Worm (Caenorhabditis elegans) whole organism, L1 larva: ENCODE results near the gene bgnt-1.5.

ENCODE experiments used
- F16B12.6 ChIP-seq: fragments of 150-350 bp; optimal IDR thresholded peaks from 2 replicates; lab custom pipeline; 2014; ENCODE audit warnings: missing biosample characterization, missing genetic modification characterization
- ceh-63 ChIP-seq: fragments of 200-800 bp; sonication (Bioruptor generic); optimal IDR thresholded peaks from 2 replicates; lab custom pipeline; 2018; ENCODE audit warnings: mild to moderate bottlenecking, missing genetic modification characterization, missing compliant biosample characterization
- ceh-8 ChIP-seq: fragments of 200-800 bp; sonication (Bioruptor generic); optimal IDR thresholded peaks from 2 replicates; lab custom pipeline; 2018; ENCODE audit warnings: mild to moderate bottlenecking, missing genetic modification characterization, moderate library complexity, missing compliant biosample characterization
- ceh-82 ChIP-seq, 3 experiments: fragments of 150-350 bp in 1 of 3; sonication (generic microtip) in 2 of 3; optimal IDR thresholded peaks; 2 replicates each; lab custom pipeline; 2014 to 2017; ENCODE audit warnings: missing biosample characterization in 3 of 3, missing genetic modification characterization in 3 of 3
- ceh-88 ChIP-seq: fragments of 200-800 bp; sonication (Bioruptor generic); IDR thresholded peaks from 2 replicates; pipeline ENCODE4 v1.3.6; 2022; ENCODE audit warnings: missing genetic modification characterization, missing compliant biosample characterization
- ces-1 ChIP-seq: fragments of 150-350 bp; optimal IDR thresholded peaks from 2 replicates; lab custom pipeline; 2014; ENCODE audit warnings: missing biosample characterization, missing genetic modification reagents, missing genetic modification characterization
- efl-3 ChIP-seq: fragments of 200-800 bp; sonication (Bioruptor generic); optimal IDR thresholded peaks from 2 replicates; lab custom pipeline; 2018; ENCODE audit warnings: mild to moderate bottlenecking, missing genetic modification characterization, missing compliant biosample characterization
- egl-13 ChIP-seq: sonication (generic microtip); optimal IDR thresholded peaks from 2 replicates; lab custom pipeline; 2016; ENCODE audit warnings: missing genotype, missing genetic modification reagents, missing genetic modification characterization, missing compliant biosample characterization
- elt-2 ChIP-seq: sonication (generic microtip); optimal IDR thresholded peaks from 2 replicates; lab custom pipeline; 2016; ENCODE audit warnings: missing genetic modification characterization, mild to moderate bottlenecking, inconsistent platforms, missing compliant biosample characterization, missing genetic modification reagents
- elt-3 ChIP-seq, 6 experiments: fragments of 150-350 bp in 1 of 6; sonication (generic microtip); optimal IDR thresholded peaks; 2 replicates each; lab custom pipeline; 2017 to 2018; ENCODE audit warnings: missing biosample characterization in 6 of 6, missing genetic modification characterization in 6 of 6, inconsistent platforms in 1 of 6
- ets-5 ChIP-seq: fragments of 200-800 bp; sonication (Bioruptor generic); IDR thresholded peaks from 2 replicates; pipeline ENCODE4 v1.3.6; 2022; ENCODE audit warnings: missing genetic modification characterization, missing compliant biosample characterization
- fkh-10 ChIP-seq: sonication (generic microtip); optimal IDR thresholded peaks from 2 replicates; lab custom pipeline; 2017; ENCODE audit warnings: missing biosample characterization, missing genetic modification reagents, missing genetic modification characterization
- fkh-8 ChIP-seq: sonication (generic microtip); optimal IDR thresholded peaks from 2 replicates; lab custom pipeline; 2016; ENCODE audit warnings: mild to moderate bottlenecking, missing genetic modification characterization, missing compliant biosample characterization
- grh-1 ChIP-seq: fragments of 200-800 bp; sonication (Bioruptor generic); IDR thresholded peaks from 2 replicates; pipeline ENCODE4 v1.3.6; 2022; ENCODE audit warnings: missing genetic modification reagents, missing genetic modification characterization, missing compliant biosample characterization
- hlh-17 ChIP-seq: fragments of 200-800 bp; sonication (Bioruptor generic); optimal IDR thresholded peaks from 2 replicates; lab custom pipeline; 2018; ENCODE audit warnings: missing genetic modification characterization, mild to moderate bottlenecking, missing compliant biosample characterization, moderate library complexity, borderline replicate concordance
- hlh-4 ChIP-seq: sonication (generic microtip); optimal IDR thresholded peaks from 2 replicates; lab custom pipeline; 2016; ENCODE audit warnings: mild to moderate bottlenecking, missing genetic modification characterization, missing compliant biosample characterization
- hpl-2 ChIP-seq: fragments of 150-350 bp; optimal IDR thresholded peaks from 2 replicates; lab custom pipeline; 2014; ENCODE audit warnings: missing biosample characterization, missing genetic modification reagents, missing genetic modification characterization
- irx-1 ChIP-seq: sonication (generic microtip); optimal IDR thresholded peaks from 2 replicates; lab custom pipeline; 2016; ENCODE audit warnings: missing genetic modification characterization, missing compliant biosample characterization
- jun-1 ChIP-seq: fragments of 150-350 bp; optimal IDR thresholded peaks from 2 replicates; lab custom pipeline; 2014; ENCODE audit warnings: missing biosample characterization, missing genetic modification reagents, missing genetic modification characterization
- lin-15B ChIP-seq: fragments of 150-350 bp; sonication (generic microtip); optimal IDR thresholded peaks from 3 replicates; lab custom pipeline; 2014; ENCODE audit warnings: missing biosample characterization, missing genetic modification characterization
- lir-3 ChIP-seq: sonication (generic microtip); optimal IDR thresholded peaks from 2 replicates; lab custom pipeline; 2016; ENCODE audit warnings: mild to moderate bottlenecking, missing genetic modification characterization, moderate library complexity, missing compliant biosample characterization; ENCODE audit not compliant: poor library complexity
- lsy-2 ChIP-seq, 2 experiments: fragments of 150-350 bp; optimal IDR thresholded peaks; 2 replicates each; lab custom pipeline; 2014; ENCODE audit warnings: missing biosample characterization in 2 of 2, missing genetic modification characterization in 2 of 2
- mab-9 ChIP-seq: fragments of 200-800 bp; sonication (Bioruptor generic); IDR thresholded peaks from 2 replicates; pipeline ENCODE4 v1.3.6; 2022; ENCODE audit warnings: missing genetic modification reagents, missing genetic modification characterization, missing compliant biosample characterization
- mef-2 ChIP-seq: fragments of 150-350 bp; optimal IDR thresholded peaks from 2 replicates; lab custom pipeline; 2014; ENCODE audit warnings: missing biosample characterization, missing genetic modification characterization
- mep-1 ChIP-seq: fragments of 150-350 bp; optimal IDR thresholded peaks from 2 replicates; lab custom pipeline; 2014; ENCODE audit warnings: missing biosample characterization, missing genetic modification characterization
- nhr-11 ChIP-seq: fragments of 150-350 bp; optimal IDR thresholded peaks from 2 replicates; lab custom pipeline; 2014; ENCODE audit warnings: missing biosample characterization, missing genetic modification characterization
- nhr-12 ChIP-seq: sonication (generic microtip); optimal IDR thresholded peaks from 2 replicates; lab custom pipeline; 2017; ENCODE audit warnings: missing biosample characterization, missing genetic modification characterization
- nhr-20 ChIP-seq: sonication (generic microtip); optimal IDR thresholded peaks from 2 replicates; lab custom pipeline; 2016; ENCODE audit warnings: mild to moderate bottlenecking, missing genetic modification characterization, missing compliant biosample characterization
- nhr-237 ChIP-seq: fragments of 150-350 bp; optimal IDR thresholded peaks from 2 replicates; lab custom pipeline; 2014; ENCODE audit warnings: missing biosample characterization, missing genetic modification characterization
- nhr-71 ChIP-seq: sonication (generic microtip); optimal IDR thresholded peaks from 2 replicates; lab custom pipeline; 2016; ENCODE audit warnings: mild to moderate bottlenecking, missing genetic modification characterization, moderate library complexity, missing compliant biosample characterization
- nhr-77 ChIP-seq: fragments of 150-350 bp; optimal IDR thresholded peaks from 2 replicates; lab custom pipeline; 2014; ENCODE audit warnings: missing biosample characterization, missing genetic modification characterization
- nhr-84 ChIP-seq: sonication (generic microtip); optimal IDR thresholded peaks from 2 replicates; lab custom pipeline; 2017; ENCODE audit warnings: missing biosample characterization, missing genetic modification characterization
- pqm-1 ChIP-seq: sonication (generic microtip); optimal IDR thresholded peaks from 3 replicates; lab custom pipeline; 2017; ENCODE audit warnings: missing biosample characterization, missing genetic modification characterization
- rnt-1 ChIP-seq: sonication (generic microtip); optimal IDR thresholded peaks from 2 replicates; lab custom pipeline; 2016; ENCODE audit warnings: mild to moderate bottlenecking, missing genetic modification characterization, moderate library complexity, missing compliant biosample characterization
- snpc-4 ChIP-seq: fragments of 150-350 bp; optimal IDR thresholded peaks from 2 replicates; lab custom pipeline; 2014; ENCODE audit warnings: missing biosample characterization, missing genetic modification characterization
- snu-23 ChIP-seq: sonication (generic microtip); optimal IDR thresholded peaks from 2 replicates; lab custom pipeline; 2016; ENCODE audit warnings: missing genetic modification characterization, missing compliant biosample characterization
- sox-4 ChIP-seq: sonication (generic microtip); optimal IDR thresholded peaks from 2 replicates; lab custom pipeline; 2016; ENCODE audit warnings: missing genetic modification characterization, missing compliant biosample characterization
- sup-37 ChIP-seq: fragments of 200-800 bp; sonication (Bioruptor generic); optimal IDR thresholded peaks from 2 replicates; lab custom pipeline; 2018; ENCODE audit warnings: mild to moderate bottlenecking, missing genetic modification characterization, missing compliant biosample characterization
- swsn-7 ChIP-seq: sonication (generic microtip); optimal IDR thresholded peaks from 2 replicates; lab custom pipeline; 2016; ENCODE audit warnings: missing genetic modification characterization, missing compliant biosample characterization
- tbx-2 ChIP-seq: sonication (generic microtip); optimal IDR thresholded peaks from 2 replicates; lab custom pipeline; 2016; ENCODE audit warnings: missing genetic modification characterization, missing compliant biosample characterization
- tlp-1 ChIP-seq: fragments of 150-350 bp; optimal IDR thresholded peaks from 2 replicates; lab custom pipeline; 2014; ENCODE audit warnings: missing biosample characterization, missing genetic modification characterization
- unc-30 ChIP-seq: sonication (generic microtip); optimal IDR thresholded peaks from 2 replicates; lab custom pipeline; 2017; ENCODE audit warnings: missing biosample characterization, missing genetic modification characterization
- unc-62 ChIP-seq: fragments of 150-350 bp; optimal IDR thresholded peaks from 2 replicates; lab custom pipeline; 2014; ENCODE audit warnings: missing biosample characterization, missing genetic modification reagents, missing genetic modification characterization
- unc-86 ChIP-seq: sonication (generic microtip); optimal IDR thresholded peaks from 2 replicates; lab custom pipeline; 2016; ENCODE audit warnings: missing genetic modification characterization, missing compliant biosample characterization
- xbp-1 ChIP-seq: sonication (generic microtip); optimal IDR thresholded peaks from 2 replicates; lab custom pipeline; 2016; ENCODE audit warnings: missing genetic modification characterization, missing compliant biosample characterization
- zip-4 ChIP-seq: fragments of 200-800 bp; sonication (Bioruptor generic); optimal IDR thresholded peaks from 2 replicates; lab custom pipeline; 2018; ENCODE audit warnings: mild to moderate bottlenecking, missing genetic modification characterization, moderate library complexity, missing compliant biosample characterization
- ztf-11 ChIP-seq, 2 experiments: sonication (generic microtip); optimal IDR thresholded peaks; 2 replicates each; lab custom pipeline; 2016 to 2017; ENCODE audit warnings: missing genetic modification characterization in 2 of 2, missing biosample characterization in 1 of 2, missing compliant biosample characterization in 1 of 2

bgnt-1.5 gene

ce11 chrX:13264550-13264949 lies 32.4 kb upstream of the bgnt-1.5 start (continued):
- TF ChIP-seq fkh-8 (tag; lab: Kevin White, UChicago) (peak; percentile 12), elt-3 (tag; optimal IDR thresholded peaks at IDR 0.05; lab: Kevin White, UChicago) (no peak), ets-5 (GFP tag; lab: Robert Waterston, UW) (no peak), snpc-4 (no peak), hlh-4 (tag; lab: Kevin White, UChicago) (no peak), nhr-237 (no peak), egl-13 (tag; lab: Kevin White, UChicago) (no peak), ceh-88 (no peak), hlh-17 (GFP tag; lab: Kevin White, UChicago) (no peak), rnt-1 (peak; percentile 73), nhr-71 (peak; percentile 68), efl-3 (GFP tag; lab: Kevin White, UChicago) (no peak), nhr-11 (tag; lab: Kevin White, UChicago) (no peak), lsy-2 (tag; optimal IDR thresholded peaks at IDR 0.05; lab: Kevin White, UChicago) (peak in 1 of 2 experiments; percentile 25), unc-86 (tag; lab: Kevin White, UChicago) (peak; percentile 44), xbp-1 (tag; lab: Kevin White, UChicago) (peak; percentile 43), ceh-82 (tag; optimal IDR thresholded peaks at IDR 0.05; lab: Kevin White, UChicago) (peak in 2 of 3 experiments; percentile 30 to 45), tlp-1 (no peak), tbx-2 (tag; lab: Kevin White, UChicago) (peak; percentile 27), jun-1 (tag; lab: Kevin White, UChicago) (peak; percentile 54), unc-30 (no peak), sox-4 (no peak), ceh-8 (no peak), F16B12.6 (tag; lab: Kevin White, UChicago) (no peak), zip-4 (no peak), pqm-1 (tag; lab: Kevin White, UChicago) (no peak), sup-37 (GFP tag; lab: Kevin White, UChicago) (no peak), nhr-20 (tag; lab: Kevin White, UChicago) (peak; percentile 68), ces-1 (GFP tag; lab: Kevin White, UChicago) (no peak), grh-1 (GFP tag; lab: Robert Waterston, UW) (no peak), ztf-11 (tag; optimal IDR thresholded peaks at IDR 0.05; lab: Kevin White, UChicago) (no peak), ceh-63 (no peak), lin-15B (no peak), irx-1 (tag; lab: Kevin White, UChicago) (peak; percentile 11), nhr-84 (tag; lab: Kevin White, UChicago) (no peak), hpl-2 (GFP tag; lab: Kevin White, UChicago) (no peak), unc-62 (GFP tag; lab: Kevin White, UChicago) (no peak), fkh-10 (GFP tag; lab: Kevin White, UChicago) (no peak), nhr-12 (tag; lab: Kevin White, UChicago) (no peak), snu-23 (GFP tag; lab: Kevin White, UChicago) (peak; percentile 69), mab-9 (GFP tag; lab: Robert Waterston, UW) (no peak; the same call in 1 of the 2 replicates), nhr-77 (tag; lab: Kevin White, UChicago) (no peak), mef-2 (tag; lab: Kevin White, UChicago) (no peak), elt-2 (tag; lab: Kevin White, UChicago) (no peak), swsn-7 (peak; percentile 61), mep-1 (peak; percentile 51), lir-3 (tag; lab: Kevin White, UChicago) (peak; percentile 20)
